Fruit fly (Drosophila melanogaster) whole organism, embryonic: ENCODE data around the gene Wbp2.

ENCODE experiments used
- Adf1 ChIP-seq: fragments of 200-800 bp; sonication (Bioruptor generic); IDR thresholded peaks from 2 replicates; pipeline ENCODE4 v1.3.6; 2022; ENCODE audit warnings: missing biosample characterization, missing genetic modification characterization
- Atf6 ChIP-seq: fragments of 200-800 bp; sonication (Bioruptor generic); IDR thresholded peaks from 2 replicates; pipeline ENCODE4 v1.3.6; 2022; ENCODE audit warnings: missing biosample characterization, missing genetic modification characterization
- Bdp1 ChIP-seq: fragments of 200-800 bp; sonication (Bioruptor generic); optimal IDR thresholded peaks from 3 replicates; lab custom pipeline; 2016; ENCODE audit warnings: missing biosample characterization, missing genetic modification characterization
- CG10565 ChIP-seq: fragments of 200-800 bp; sonication (Bioruptor generic); optimal IDR thresholded peaks from 3 replicates; lab custom pipeline; 2016; ENCODE audit warnings: missing biosample characterization, mild to moderate bottlenecking, missing genetic modification characterization
- CG10959 ChIP-seq: fragments of 200-800 bp; sonication (Bioruptor generic); IDR thresholded peaks from 2 replicates; pipeline ENCODE4 v1.3.6; 2022; ENCODE audit warnings: missing biosample characterization, missing genetic modification characterization
- CG11093 ChIP-seq: fragments of 200-800 bp; sonication (Bioruptor generic); IDR thresholded peaks from 3 replicates; pipeline ENCODE4 v1.3.6; 2022; ENCODE audit warnings: missing biosample characterization, missing genetic modification characterization
- CG11723 ChIP-seq: fragments of 200-800 bp; sonication (Bioruptor generic); optimal IDR thresholded peaks from 2 replicates; lab custom pipeline; 2017; ENCODE audit warnings: missing biosample characterization, mild to moderate bottlenecking, missing genetic modification characterization
- CG12104 ChIP-seq: fragments of 200-800 bp; sonication (Bioruptor generic); optimal IDR thresholded peaks from 3 replicates; lab custom pipeline; 2016; ENCODE audit warnings: missing biosample characterization, missing genetic modification characterization
- CG12236 ChIP-seq: fragments of 200-800 bp; sonication (Bioruptor generic); optimal IDR thresholded peaks from 2 replicates; lab custom pipeline; 2016; ENCODE audit warnings: missing biosample characterization, missing genetic modification characterization
- CG13296 ChIP-seq: fragments of 200-800 bp; sonication (Bioruptor generic); optimal IDR thresholded peaks from 3 replicates; lab custom pipeline; 2018; ENCODE audit warnings: missing biosample characterization, mild to moderate bottlenecking, missing genetic modification characterization
- CG13424 ChIP-seq: fragments of 200-800 bp; sonication (Bioruptor generic); optimal IDR thresholded peaks from 2 replicates; lab custom pipeline; 2019; ENCODE audit warnings: missing biosample characterization, mild to moderate bottlenecking, missing genetic modification characterization, moderate library complexity
- CG17385 ChIP-seq: fragments of 200-800 bp; sonication (Bioruptor generic); optimal IDR thresholded peaks from 3 replicates; lab custom pipeline; 2018; ENCODE audit warnings: missing biosample characterization, mild to moderate bottlenecking, missing genetic modification characterization
- CG18476 ChIP-seq: fragments of 200-800 bp; sonication (Bioruptor generic); optimal IDR thresholded peaks from 2 replicates; lab custom pipeline; 2016; ENCODE audit warnings: missing biosample characterization, mild to moderate bottlenecking, missing genetic modification characterization
- CG2199 ChIP-seq: fragments of 200-800 bp; sonication (Bioruptor generic); IDR thresholded peaks from 3 replicates; pipeline ENCODE4 v1.3.6; 2022; ENCODE audit warnings: missing biosample characterization, missing genetic modification characterization
- CG2678 ChIP-seq: fragments of 200-800 bp; sonication (Bioruptor generic); optimal IDR thresholded peaks from 3 replicates; lab custom pipeline; 2019; ENCODE audit warnings: missing biosample characterization, mild to moderate bottlenecking, missing genetic modification characterization, moderate library complexity
- CG30403 ChIP-seq: fragments of 200-800 bp; sonication (Bioruptor generic); optimal IDR thresholded peaks from 3 replicates; lab custom pipeline; 2016; ENCODE audit warnings: missing biosample characterization, missing genetic modification characterization
- CG34422 ChIP-seq: fragments of 200-800 bp; sonication (Bioruptor generic); IDR thresholded peaks from 3 replicates; pipeline ENCODE4 v1.3.6; 2022; ENCODE audit warnings: missing biosample characterization, missing genetic modification characterization
- CG4404 ChIP-seq: fragments of 200-800 bp; sonication (Bioruptor generic); IDR thresholded peaks from 2 replicates; pipeline ENCODE4 v1.3.6; 2022; ENCODE audit warnings: missing biosample characterization, missing genetic modification characterization
- CG4820 ChIP-seq: fragments of 200-800 bp; sonication (Bioruptor generic); optimal IDR thresholded peaks from 3 replicates; lab custom pipeline; 2016; ENCODE audit warnings: missing biosample characterization, missing genetic modification characterization
- CG8924 ChIP-seq: fragments of 200-800 bp; optimal IDR thresholded peaks from 3 replicates; lab custom pipeline; 2019; ENCODE audit warnings: missing biosample characterization, mild to moderate bottlenecking, missing genetic modification characterization, moderate library complexity
- CG9817 ChIP-seq: fragments of 200-800 bp; sonication (Bioruptor generic); optimal IDR thresholded peaks from 2 replicates; lab custom pipeline; 2018; ENCODE audit warnings: missing biosample characterization, mild to moderate bottlenecking, missing genetic modification characterization, moderate library complexity
- CTCF ChIP-seq: fragments of 200-800 bp; sonication (Bioruptor generic); optimal IDR thresholded peaks from 2 replicates; lab custom pipeline; 2017; ENCODE audit warnings: missing biosample characterization, mild to moderate bottlenecking, missing genetic modification characterization, moderate library complexity
- CkIIα-i1 ChIP-seq: fragments of 200-800 bp; sonication (Bioruptor generic); IDR thresholded peaks from 2 replicates; pipeline ENCODE4 v1.3.6; 2022; ENCODE audit warnings: missing biosample characterization, missing genetic modification characterization
- Doc2 ChIP-seq: fragments of 200-800 bp; sonication (Bioruptor generic); IDR thresholded peaks from 2 replicates; pipeline ENCODE4 v1.3.6; 2022; ENCODE audit warnings: missing biosample characterization, missing genetic modification characterization
- Fer3 ChIP-seq: fragments of 200-800 bp; sonication (Bioruptor generic); optimal IDR thresholded peaks from 2 replicates; lab custom pipeline; 2018; ENCODE audit warnings: missing biosample characterization, mild to moderate bottlenecking, missing genetic modification characterization, moderate library complexity
- HLHmδ ChIP-seq: fragments of 200-800 bp; sonication (Bioruptor generic); optimal IDR thresholded peaks from 2 replicates; lab custom pipeline; 2018; ENCODE audit warnings: missing biosample characterization, mild to moderate bottlenecking, missing genetic modification characterization, moderate library complexity
- Jarid2 ChIP-seq: fragments of 200-800 bp; sonication (Bioruptor generic); optimal IDR thresholded peaks from 3 replicates; lab custom pipeline; 2017; ENCODE audit warnings: mild to moderate bottlenecking, missing biosample characterization, missing genetic modification reagents, missing genetic modification characterization
- MTF-1 ChIP-seq: fragments of 200-800 bp; sonication (Bioruptor generic); optimal IDR thresholded peaks from 2 replicates; lab custom pipeline; 2018; ENCODE audit warnings: missing biosample characterization, mild to moderate bottlenecking, missing genetic modification characterization, borderline replicate concordance
- Mad ChIP-seq: fragments of 200-800 bp; sonication (Bioruptor generic); optimal IDR thresholded peaks from 2 replicates; lab custom pipeline; 2016; ENCODE audit warnings: missing biosample characterization, missing genetic modification characterization
- Side ChIP-seq: fragments of 200-800 bp; sonication (Bioruptor generic); optimal IDR thresholded peaks from 2 replicates; lab custom pipeline; 2016; ENCODE audit warnings: missing biosample characterization, missing genetic modification characterization
- Spps ChIP-seq: fragments of 200-800 bp; sonication (Bioruptor generic); optimal IDR thresholded peaks from 2 replicates; lab custom pipeline; 2018; ENCODE audit warnings: missing biosample characterization, mild to moderate bottlenecking, missing genetic modification characterization
- Sry-β ChIP-seq: fragments of 200-800 bp; sonication (Bioruptor generic); optimal IDR thresholded peaks from 2 replicates; lab custom pipeline; 2018; ENCODE audit warnings: missing biosample characterization, mild to moderate bottlenecking, missing genetic modification characterization, moderate library complexity
- Tbp ChIP-seq: fragments of >200 bp; optimal IDR thresholded peaks from 2 replicates; lab custom pipeline; 2018; ENCODE audit warnings: missing biosample characterization, missing genetic modification characterization
- Trl ChIP-seq, 3 experiments: fragments of >200 bp in 2 of 3; fragments of 200-800 bp in 1 of 3; sonication (Bioruptor generic) in 1 of 3; optimal IDR thresholded peaks; 2 replicates in 1 of 3; 3 replicates in 2 of 3; lab custom pipeline; 2016 to 2017; ENCODE audit warnings: missing biosample characterization in 1 of 3, missing genetic modification characterization in 1 of 3
- Xbp1 ChIP-seq: fragments of 200-800 bp; sonication (Bioruptor generic); optimal IDR thresholded peaks from 3 replicates; lab custom pipeline; 2016; ENCODE audit warnings: missing biosample characterization, mild to moderate bottlenecking, missing genetic modification characterization
- bbx ChIP-seq: fragments of 200-800 bp; sonication (Bioruptor generic); IDR thresholded peaks from 2 replicates; pipeline ENCODE4 v1.3.6; 2022; ENCODE audit warnings: missing biosample characterization, missing genetic modification characterization; ENCODE audit not compliant: partially characterized antibody
- cas ChIP-seq: fragments of 200-800 bp; sonication (Bioruptor generic); IDR thresholded peaks from 2 replicates; pipeline ENCODE4 v1.3.6; 2022; ENCODE audit warnings: missing biosample characterization, missing genetic modification characterization
- cato ChIP-seq: fragments of 200-800 bp; sonication (Bioruptor generic); optimal IDR thresholded peaks from 2 replicates; lab custom pipeline; 2016; ENCODE audit warnings: missing biosample characterization, missing genetic modification characterization, borderline replicate concordance
- ci ChIP-seq: fragments of 200-800 bp; sonication (Bioruptor generic); IDR thresholded peaks from 3 replicates; pipeline ENCODE4 v1.3.6; 2022; ENCODE audit warnings: missing biosample characterization, missing genetic modification characterization
- cwo ChIP-seq: fragments of 200-800 bp; sonication (Bioruptor generic); optimal IDR thresholded peaks from 3 replicates; lab custom pipeline; 2017; ENCODE audit warnings: missing biosample characterization, missing genetic modification characterization, mild to moderate bottlenecking, moderate library complexity, missing genetic modification reagents
- disco-r ChIP-seq: fragments of 200-800 bp; sonication (Bioruptor generic); optimal IDR thresholded peaks from 2 replicates; lab custom pipeline; 2016; ENCODE audit warnings: missing biosample characterization, missing genetic modification characterization
- dpn ChIP-seq, 2 experiments: fragments of 200-800 bp; sonication (Bioruptor generic); optimal IDR thresholded peaks; 3 replicates each; lab custom pipeline; 2016; ENCODE audit warnings: missing biosample characterization in 2 of 2, missing genetic modification characterization in 2 of 2
- dysf ChIP-seq: fragments of 200-800 bp; sonication (Bioruptor generic); IDR thresholded peaks from 3 replicates; pipeline ENCODE4 v1.3.6; 2022; ENCODE audit warnings: missing biosample characterization, missing genetic modification characterization
- fd64A ChIP-seq: fragments of 200-800 bp; sonication (Bioruptor generic); optimal IDR thresholded peaks from 3 replicates; lab custom pipeline; 2018; ENCODE audit warnings: missing biosample characterization, mild to moderate bottlenecking, missing genetic modification characterization
- ham ChIP-seq: fragments of 200-800 bp; sonication (Bioruptor generic); IDR thresholded peaks from 2 replicates; pipeline ENCODE4 v1.3.6; 2022; ENCODE audit warnings: missing biosample characterization, missing genetic modification characterization
- ind ChIP-seq: fragments of 200-800 bp; sonication (Bioruptor generic); optimal IDR thresholded peaks from 3 replicates; lab custom pipeline; 2016; ENCODE audit warnings: missing biosample characterization, missing genetic modification characterization
- kah ChIP-seq: fragments of 200-800 bp; sonication (Bioruptor generic); optimal IDR thresholded peaks from 2 replicates; lab custom pipeline; 2018; ENCODE audit warnings: missing biosample characterization, mild to moderate bottlenecking, missing genetic modification characterization
- klu ChIP-seq: fragments of 200-800 bp; sonication (Bioruptor generic); IDR thresholded peaks from 2 replicates; pipeline ENCODE4 v1.3.6; 2022; ENCODE audit warnings: missing biosample characterization, missing genetic modification characterization
- nmo ChIP-seq: fragments of 200-800 bp; sonication (Bioruptor generic); optimal IDR thresholded peaks from 2 replicates; lab custom pipeline; 2018; ENCODE audit warnings: missing biosample characterization, mild to moderate bottlenecking, missing genetic modification characterization, moderate library complexity
- seq ChIP-seq: fragments of 200-800 bp; sonication (Bioruptor generic); IDR thresholded peaks from 2 replicates; pipeline ENCODE4 v1.3.6; 2022; ENCODE audit warnings: missing biosample characterization, missing genetic modification characterization
- yki ChIP-seq: fragments of >200 bp; optimal IDR thresholded peaks from 3 replicates; lab custom pipeline; 2018
- zen ChIP-seq: fragments of 200-800 bp; sonication (Bioruptor generic); optimal IDR thresholded peaks from 3 replicates; lab custom pipeline; 2018; ENCODE audit warnings: missing biosample characterization, mild to moderate bottlenecking, missing genetic modification characterization, moderate library complexity

Wbp2 gene

dm6 chr3L:12832355-12832881 lies 17.5 kb upstream of the Wbp2 start (continued):
- TF ChIP-seq CG11093 (GFP tag; lab: Robert Waterston, UW), result no peak
- TF ChIP-seq CTCF, result no peak
- no peak for TF ChIP-seq CG11723 (GFP tag; lab: Kevin White, UChicago)
- TF ChIP-seq HLHmδ (GFP tag; lab: Kevin White, UChicago), result no peak
- no peak for TF ChIP-seq CG10959 (GFP tag; lab: Robert Waterston, UW)
- no peak for TF ChIP-seq Side (GFP tag; lab: Kevin White, UChicago)
- no peak for TF ChIP-seq Xbp1
- no peak for TF ChIP-seq CG10565
- TF ChIP-seq Fer3 (tag; lab: Kevin White, UChicago), result no peak
- TF ChIP-seq CG30403 (GFP tag; lab: Kevin White, UChicago), result no peak
- TF ChIP-seq CG8924 (tag; lab: Kevin White, UChicago), result no peak
- TF ChIP-seq cato (GFP tag; lab: Kevin White, UChicago), result no peak
- TF ChIP-seq cas, result no peak
- TF ChIP-seq Sry-β, result no peak
- no peak for TF ChIP-seq CG4820 (GFP tag; lab: Kevin White, UChicago)
- TF ChIP-seq disco-r (GFP tag; lab: Kevin White, UChicago), result no peak
- TF ChIP-seq CkIIα-i1, result no peak
- no peak for TF ChIP-seq kah (GFP tag; lab: Kevin White, UChicago)
- peak; percentile 78; the same call in 2 of the 3 replicates for TF ChIP-seq ci (GFP tag; lab: Robert Waterston, UW)
- no peak for TF ChIP-seq CG4404 (GFP tag; lab: Robert Waterston, UW)
- peak; percentile 35 for TF ChIP-seq CG13296
- TF ChIP-seq Bdp1 (GFP tag; lab: Kevin White, UChicago), result no peak
- TF ChIP-seq Jarid2, result peak; percentile 38
- no peak for TF ChIP-seq MTF-1 (GFP tag; lab: Kevin White, UChicago)
- no peak for TF ChIP-seq dysf (GFP tag; lab: Robert Waterston, UW)
- TF ChIP-seq CG34422 (GFP tag; lab: Robert Waterston, UW), result peak; percentile 10; the same call in 1 of the 3 replicates
- TF ChIP-seq CG2678 (tag; lab: Kevin White, UChicago), result peak; percentile 19
- TF ChIP-seq Mad (GFP tag; lab: Kevin White, UChicago), result no peak
- TF ChIP-seq bbx (GFP tag; lab: Robert Waterston, UW), result peak; percentile 58
- TF ChIP-seq CG17385 (GFP tag; lab: Kevin White, UChicago), result peak; percentile 12
- TF ChIP-seq cwo (GFP tag; lab: Kevin White, UChicago), result peak; percentile 21
- no peak for TF ChIP-seq Doc2 (GFP tag; lab: Robert Waterston, UW)
- TF ChIP-seq dpn (GFP tag; optimal IDR thresholded peaks at IDR 0.05; lab: Kevin White, UChicago), result no peak
- TF ChIP-seq CG12104, result no peak
- peak; percentile 79 to 88 for TF ChIP-seq Trl (optimal IDR thresholded peaks at IDR 0.05; lab: Kevin White, UChicago)
- TF ChIP-seq Trl (GFP tag; optimal IDR thresholded peaks at IDR 0.05; lab: Kevin White, UChicago), result peak; percentile 12
- TF ChIP-seq ham, result no peak
- no peak for TF ChIP-seq CG9817 (tag; lab: Kevin White, UChicago)
- no peak for TF ChIP-seq Tbp (GFP tag; lab: Kevin White, UChicago)
- no peak for TF ChIP-seq Spps (tag; lab: Kevin White, UChicago)
- no peak for TF ChIP-seq CG12236
- peak; percentile 36; the same call in 1 of the 2 replicates for TF ChIP-seq seq
- TF ChIP-seq yki, result peak; percentile 59
- peak; percentile 16; the same call in 1 of the 2 replicates for TF ChIP-seq Atf6
- no peak for TF ChIP-seq ind (GFP tag; lab: Kevin White, UChicago)
- no peak for TF ChIP-seq klu (GFP tag; lab: Robert Waterston, UW)
- no peak for TF ChIP-seq CG18476 (GFP tag; lab: Kevin White, UChicago)
- TF ChIP-seq zen (tag; lab: Kevin White, UChicago), result no peak
- TF ChIP-seq CG13424 (tag; lab: Kevin White, UChicago), result no peak
- TF ChIP-seq fd64A (GFP tag; lab: Kevin White, UChicago), result no peak
- TF ChIP-seq Adf1, result peak; percentile 5; the same call in 1 of the 2 replicates
- TF ChIP-seq CG2199 (GFP tag; lab: Robert Waterston, UW), result peak; percentile 72; the same call in 2 of the 3 replicates
- TF ChIP-seq nmo (GFP tag; lab: Kevin White, UChicago), result no peak
